Worm (Caenorhabditis elegans): Measurements from ENCODE around the gene F58G11.4.

DNA sequence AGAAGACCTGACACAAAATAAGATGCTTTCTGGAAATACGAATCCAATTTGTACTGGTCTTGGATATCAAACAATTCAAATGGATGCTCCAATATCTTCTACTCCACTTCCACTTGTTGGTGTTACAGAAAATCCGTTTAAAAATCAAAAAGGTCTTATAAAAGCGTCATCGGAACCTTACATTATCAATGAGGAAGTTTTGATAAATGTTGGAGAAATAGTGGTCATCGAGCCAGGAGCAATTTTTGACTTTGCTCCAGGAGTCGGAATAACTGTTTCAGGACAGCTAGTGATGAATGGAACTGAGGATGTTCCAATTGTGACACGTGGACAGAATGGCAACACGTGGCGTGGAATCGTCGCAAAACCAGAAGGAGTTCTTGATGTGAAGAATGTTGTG lies 21.7 kb downstream of the F58G11.4 start:
- no peak for TF ChIP-seq elt-2 (tag; optimal IDR thresholded peaks at IDR 0.05)
- TF ChIP-seq tbx-2 (tag; optimal IDR thresholded peaks at IDR 0.05), result no peak
- TF ChIP-seq unc-62 (GFP tag; optimal IDR thresholded peaks at IDR 0.05), result no peak
- no peak for TF ChIP-seq elt-3 (tag; optimal IDR thresholded peaks at IDR 0.05)
- TF ChIP-seq pha-4 (tag; optimal IDR thresholded peaks at IDR 0.05), result no peak
- no peak for TF ChIP-seq ZK546.5 (tag; optimal IDR thresholded peaks at IDR 0.05)
- no peak for TF ChIP-seq egl-27 (tag; optimal IDR thresholded peaks at IDR 0.05)
- TF ChIP-seq fos-1 (tag; optimal IDR thresholded peaks at IDR 0.05), result no peak
- TF ChIP-seq fkh-2 (tag; optimal IDR thresholded peaks at IDR 0.05), result no peak
- TF ChIP-seq snpc-4 (tag; optimal IDR thresholded peaks at IDR 0.05), result no peak
- no peak for TF ChIP-seq nhr-28 (tag; optimal IDR thresholded peaks at IDR 0.05)
- no peak for TF ChIP-seq daf-12 (tag; optimal IDR thresholded peaks at IDR 0.05)

Data from whole organism, L3 larva.